Worm (Caenorhabditis elegans) whole organism, L4 larva: ENCODE data around the gene spch-1.

ENCODE experiments used
- Y5F2A.4 ChIP-seq: fragments of 200-800 bp; sonication (Bioruptor generic); optimal IDR thresholded peaks from 2 replicates; lab custom pipeline; 2018; ENCODE audit warnings: mild to moderate bottlenecking, missing genetic modification characterization, missing compliant biosample characterization
- mdt-29 ChIP-seq: fragments of 200-800 bp; sonication (Bioruptor generic); IDR thresholded peaks from 2 replicates; pipeline ENCODE4 v1.3.6; 2022; ENCODE audit warnings: missing genetic modification reagents, missing genetic modification characterization, missing compliant biosample characterization
- mxl-3 ChIP-seq: fragments of 200-800 bp; sonication (Bioruptor generic); optimal IDR thresholded peaks from 2 replicates; lab custom pipeline; 2018; ENCODE audit warnings: mild to moderate bottlenecking, missing genetic modification characterization, missing compliant biosample characterization
- snpc-4 ChIP-seq: fragments of 150-350 bp; optimal IDR thresholded peaks from 2 replicates; lab custom pipeline; 2014; ENCODE audit warnings: missing biosample characterization, missing genetic modification characterization
- zip-2 ChIP-seq: fragments of 150-350 bp; optimal IDR thresholded peaks from 2 replicates; lab custom pipeline; 2014; ENCODE audit warnings: missing biosample characterization, missing genetic modification characterization
- ztf-11 ChIP-seq: fragments of 150-350 bp; optimal IDR thresholded peaks from 2 replicates; lab custom pipeline; 2014; ENCODE audit warnings: missing biosample characterization, missing genetic modification characterization

- TF ChIP-seq mxl-3 (GFP tag; lab: Kevin White, UChicago) = no peak
- no peak for TF ChIP-seq zip-2
- TF ChIP-seq Y5F2A.4 = no peak
- no peak for TF ChIP-seq snpc-4 (tag; lab: Kevin White, UChicago)
- no peak for TF ChIP-seq ztf-11
- no peak for TF ChIP-seq mdt-29 (GFP tag; lab: Robert Waterston, UW)
These were observed 17.1 kb upstream of the spch-1 start for ce11 chrIV:10128446-10128845.
